Worm (Caenorhabditis elegans): ENCODE results near the gene nhr-80.

Gene nhr-80

DNA sequence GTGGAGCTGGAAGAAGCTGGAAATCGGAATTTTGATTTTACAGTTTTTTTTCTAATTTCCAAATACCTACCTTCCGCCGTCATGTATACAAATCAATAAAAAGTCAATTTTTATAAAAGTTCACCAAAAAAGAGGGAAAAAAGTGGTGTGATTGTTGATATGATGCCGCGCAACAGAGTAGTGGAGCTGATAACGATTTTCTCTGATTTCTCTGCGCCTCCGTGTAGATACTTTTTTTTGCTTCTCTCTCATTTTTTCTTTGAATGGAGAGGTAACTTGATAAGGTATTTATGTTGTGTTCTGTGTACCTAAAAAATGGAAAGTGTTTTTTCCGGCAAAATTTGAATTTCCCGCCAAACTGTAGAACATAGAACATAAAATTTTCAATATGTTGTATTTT lies at the start of gene nhr-80:
nhr-80 (minus strand) TSS at position 199 of the 400 bp plus-strand sequence.
- TF ChIP-seq ceh-28 (tag; optimal IDR thresholded peaks at IDR 0.05) (peak; percentile 52), ceh-16 (tag; optimal IDR thresholded peaks at IDR 0.05) (no peak), fkh-2 (tag; optimal IDR thresholded peaks at IDR 0.05) (no peak), ceh-9 (tag; optimal IDR thresholded peaks at IDR 0.05) (no peak), daf-12 (tag; optimal IDR thresholded peaks at IDR 0.05) (no peak), ceh-82 (tag; optimal IDR thresholded peaks at IDR 0.05) (no peak), unc-39 (tag; optimal IDR thresholded peaks at IDR 0.05) (no peak), snpc-4 (tag; optimal IDR thresholded peaks at IDR 0.05) (no peak), egl-5 (tag; optimal IDR thresholded peaks at IDR 0.05) (no peak), lin-15B (tag; optimal IDR thresholded peaks at IDR 0.05) (no peak), skn-1 (tag; optimal IDR thresholded peaks at IDR 0.05) (no peak), nhr-23 (tag; optimal IDR thresholded peaks at IDR 0.05) (no peak), elt-2 (tag; optimal IDR thresholded peaks at IDR 0.05) (peak; percentile 91), elt-3 (tag; optimal IDR thresholded peaks at IDR 0.05) (peak in 2 of 3 experiments; percentile 50 to 57), R02D3.7 (tag; optimal IDR thresholded peaks at IDR 0.05) (no peak), nhr-237 (tag; optimal IDR thresholded peaks at IDR 0.05) (no peak), egl-27 (tag; optimal IDR thresholded peaks at IDR 0.05) (no peak), ztf-11 (tag; optimal IDR thresholded peaks at IDR 0.05) (no peak), fos-1 (tag; optimal IDR thresholded peaks at IDR 0.05) (no peak), nhr-28 (tag; optimal IDR thresholded peaks at IDR 0.05) (no peak), lsy-12 (tag; optimal IDR thresholded peaks at IDR 0.05) (no peak), mml-1 (tag; optimal IDR thresholded peaks at IDR 0.05) (no peak), pha-4 (tag; optimal IDR thresholded peaks at IDR 0.05) (peak; percentile 30), ztf-4 (tag; optimal IDR thresholded peaks at IDR 0.05) (no peak), elt-1 (tag; optimal IDR thresholded peaks at IDR 0.05) (no peak), hmg-11 (tag; optimal IDR thresholded peaks at IDR 0.05) (no peak), nhr-76 (tag; optimal IDR thresholded peaks at IDR 0.05) (no peak), zag-1 (tag; optimal IDR thresholded peaks at IDR 0.05) (no peak), nhr-12 (tag; optimal IDR thresholded peaks at IDR 0.05) (no peak), ZK546.5 (tag; optimal IDR thresholded peaks at IDR 0.05) (no peak), fkh-10 (GFP tag; optimal IDR thresholded peaks at IDR 0.05) (no peak), pqm-1 (tag; optimal IDR thresholded peaks at IDR 0.05) (peak; percentile 86), nhr-43 (tag; optimal IDR thresholded peaks at IDR 0.05; ENCODE audit: poor library complexity, severe bottlenecking) (no peak), nhr-25 (tag; optimal IDR thresholded peaks at IDR 0.05) (no peak), mdl-1 (tag; optimal IDR thresholded peaks at IDR 0.05) (no peak), lin-39 (tag; optimal IDR thresholded peaks at IDR 0.05) (no peak), sea-2 (GFP tag; optimal IDR thresholded peaks at IDR 0.05) (no peak), tbx-2 (tag; optimal IDR thresholded peaks at IDR 0.05) (no peak), nfya-1 (tag; optimal IDR thresholded peaks at IDR 0.05; ENCODE audit: insufficient read depth) (no peak), nhr-11 (tag; optimal IDR thresholded peaks at IDR 0.05) (no peak), unc-62 (GFP tag; optimal IDR thresholded peaks at IDR 0.05) (no peak), nhr-67 (tag; optimal IDR thresholded peaks at IDR 0.05) (no peak), jun-1 (tag; optimal IDR thresholded peaks at IDR 0.05) (peak; percentile 47)

DNA sequence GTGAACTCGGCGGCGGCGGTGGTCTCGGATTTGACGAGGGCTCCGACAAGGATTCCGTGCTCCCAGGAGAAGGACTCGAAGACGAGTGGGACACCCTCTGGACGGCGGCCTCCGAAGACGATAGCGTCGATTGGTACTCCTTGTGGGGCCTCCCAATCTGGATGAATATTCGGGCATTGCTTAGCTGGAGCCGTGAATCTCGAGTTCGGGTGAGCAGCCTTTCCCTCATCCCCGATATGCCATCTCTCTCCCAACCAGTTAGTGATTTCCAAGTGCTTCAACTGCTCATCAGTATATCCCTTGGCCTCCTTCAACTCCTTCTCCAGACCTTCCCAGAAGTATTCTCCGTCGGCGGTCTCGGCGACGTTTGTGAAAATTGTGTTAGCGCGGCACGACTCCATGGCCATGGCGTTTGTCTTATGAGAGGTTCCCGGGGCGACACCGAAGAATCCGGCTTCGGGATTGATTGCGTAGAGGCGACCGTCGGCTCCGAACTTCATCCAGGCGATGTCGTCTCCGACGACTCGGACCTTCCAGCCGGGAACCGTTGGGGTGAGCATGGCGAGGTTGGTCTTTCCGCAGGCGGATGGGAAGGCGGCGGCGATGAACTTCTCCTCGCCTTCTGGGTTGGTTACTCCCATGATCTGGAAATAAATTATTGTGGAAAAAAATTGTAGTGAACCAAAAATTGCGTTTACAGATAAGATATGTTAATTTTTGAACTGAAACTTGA lies 49.1 kb upstream of the nhr-80 start:
- TF ChIP-seq skn-1 (tag; optimal IDR thresholded peaks at IDR 0.05) (no peak), jun-1 (tag; optimal IDR thresholded peaks at IDR 0.05) (no peak), ama-1 (optimal IDR thresholded peaks at IDR 0.05) (peak; percentile 67), pha-4 (tag; optimal IDR thresholded peaks at IDR 0.05) (no peak), nhr-43 (tag; optimal IDR thresholded peaks at IDR 0.05; ENCODE audit: poor library complexity, severe bottlenecking) (no peak), elt-1 (tag; optimal IDR thresholded peaks at IDR 0.05) (no peak), tbx-2 (tag; optimal IDR thresholded peaks at IDR 0.05) (peak; percentile 17), snpc-4 (tag; optimal IDR thresholded peaks at IDR 0.05) (no peak)

Measured in whole organism, L3 larva.